Worm (Caenorhabditis elegans): ENCODE measurements around the gene F56D6.18.

- TF ChIP-seq med-1 (GFP tag; optimal IDR thresholded peaks at IDR 0.05; ENCODE audit: insufficient read depth) = no peak
- TF ChIP-seq flt-1 (GFP tag; IDR thresholded peaks at IDR 0.05) = no peak
- no peak for TF ChIP-seq T22C8.4 (GFP tag; IDR thresholded peaks at IDR 0.05)
- TF ChIP-seq ztf-23 (GFP tag; IDR thresholded peaks at IDR 0.05) = no peak
Observed at ce11 chrIV:3873195-3873594, 38.6 kb downstream of the F56D6.18 start.
